Worm (Caenorhabditis elegans): ENCODE data around the gene letm-1.

Gene letm-1

DNA sequence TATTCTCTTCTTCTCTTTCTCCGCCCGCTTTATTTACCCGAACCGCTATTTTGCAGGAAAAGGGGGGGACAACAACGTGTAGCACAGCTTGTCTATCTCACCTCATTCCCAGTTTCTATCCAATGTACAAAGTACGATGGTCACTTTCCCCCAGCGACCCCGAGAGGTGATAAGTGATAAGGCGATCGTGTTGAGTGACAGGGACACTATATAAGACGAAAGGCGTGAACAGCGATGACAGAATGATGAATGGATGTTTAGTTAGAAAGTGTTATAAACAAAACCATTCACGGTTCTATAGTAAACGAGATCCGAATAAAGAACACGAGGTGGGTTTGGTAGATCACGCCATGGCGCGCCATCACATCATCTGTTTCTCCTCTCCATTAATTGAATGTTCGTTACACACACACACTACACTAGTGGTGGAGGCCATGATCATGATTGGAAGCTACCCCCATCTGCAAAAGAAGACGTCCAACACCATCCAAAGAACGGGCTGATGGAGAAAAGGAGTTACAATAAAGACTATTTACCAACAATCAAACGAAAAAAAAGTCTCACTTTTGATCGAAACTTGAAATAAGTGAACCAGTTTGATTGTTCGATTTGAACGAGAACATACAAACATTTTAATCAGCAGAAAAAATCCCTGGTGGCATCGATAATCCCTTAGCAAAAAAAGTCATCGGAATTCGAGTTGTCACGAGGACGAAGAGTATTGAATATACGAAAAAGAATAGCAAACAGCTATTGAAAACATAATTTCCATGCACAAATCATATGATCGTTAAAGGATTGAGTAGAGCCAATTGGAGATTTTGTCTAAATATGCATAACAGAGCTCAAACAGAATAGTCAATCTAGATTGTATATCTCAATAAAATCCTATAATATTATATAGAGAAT, 4.5 kb upstream of the letm-1 start:
- TF ChIP-seq mec-3 (tag; optimal IDR thresholded peaks at IDR 0.05; ENCODE audit: borderline replicate concordance): no peak
- no peak for TF ChIP-seq ahr-1 (tag; optimal IDR thresholded peaks at IDR 0.05)
- no peak for TF ChIP-seq ceh-24 (tag; optimal IDR thresholded peaks at IDR 0.05)
- peak; percentile 29 for TF ChIP-seq ref-2 (tag; optimal IDR thresholded peaks at IDR 0.05)
- TF ChIP-seq unc-55 (GFP tag; optimal IDR thresholded peaks at IDR 0.05): peak; percentile 57
- no peak for TF ChIP-seq hlh-6 (tag; optimal IDR thresholded peaks at IDR 0.05)
- TF ChIP-seq ceh-14 (tag; optimal IDR thresholded peaks at IDR 0.05): no peak
- no peak for TF ChIP-seq hlh-8 (tag; optimal IDR thresholded peaks at IDR 0.05)
- no peak for TF ChIP-seq hlh-13 (GFP tag; optimal IDR thresholded peaks at IDR 0.05)
- TF ChIP-seq unc-3 (GFP tag; conservative IDR thresholded peaks at IDR 0.05): no peak
- no peak for TF ChIP-seq unc-3 (tag; optimal IDR thresholded peaks at IDR 0.05)
- no peak for TF ChIP-seq unc-86 (tag; optimal IDR thresholded peaks at IDR 0.05)
- no peak for TF ChIP-seq odd-2 (tag; optimal IDR thresholded peaks at IDR 0.05)
- no peak for TF ChIP-seq gmeb-2 (tag; optimal IDR thresholded peaks at IDR 0.05)
- TF ChIP-seq ztf-16 (tag; optimal IDR thresholded peaks at IDR 0.05): no peak
- TF ChIP-seq C08G9.2 (tag; optimal IDR thresholded peaks at IDR 0.05): no peak
- no peak for TF ChIP-seq pat-9 (tag; optimal IDR thresholded peaks at IDR 0.05)
- TF ChIP-seq madf-2 (tag; optimal IDR thresholded peaks at IDR 0.05): no peak
- TF ChIP-seq ceh-22 (tag; optimal IDR thresholded peaks at IDR 0.05): no peak
- no peak for TF ChIP-seq lin-11 (tag; optimal IDR thresholded peaks at IDR 0.05)
- no peak for TF ChIP-seq K09A11.1 (tag; optimal IDR thresholded peaks at IDR 0.05; ENCODE audit: insufficient read depth)
- no peak for TF ChIP-seq ceh-45 (GFP tag; IDR thresholded peaks at IDR 0.05)
- peak; percentile 53 for TF ChIP-seq elt-2 (tag; optimal IDR thresholded peaks at IDR 0.05)
- no peak for TF ChIP-seq sox-2 (GFP tag; IDR thresholded peaks at IDR 0.05)
- TF ChIP-seq ceh-9 (tag; optimal IDR thresholded peaks at IDR 0.05): no peak

DNA sequence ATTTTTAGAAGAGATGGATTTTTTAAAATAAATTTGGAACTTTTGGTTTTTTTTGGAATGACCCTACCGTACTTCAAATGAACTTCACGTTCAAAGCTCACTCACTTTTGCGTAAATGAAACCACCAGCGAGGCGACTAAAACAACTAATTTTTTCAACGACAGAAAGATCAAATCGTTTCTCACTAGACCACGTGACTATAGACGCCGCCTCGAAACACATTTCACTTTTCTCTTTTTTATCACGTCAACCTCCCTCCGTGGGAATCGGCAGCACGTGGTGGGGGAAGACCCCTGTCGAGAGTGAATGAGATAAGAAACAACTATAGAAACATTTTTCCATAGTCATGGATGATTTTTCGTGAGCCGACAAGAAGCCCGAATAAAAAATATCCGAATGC, 3.8 kb upstream of the letm-1 start:
- TF ChIP-seq lim-6 (tag; optimal IDR thresholded peaks at IDR 0.05) (no peak), syd-9 (tag; optimal IDR thresholded peaks at IDR 0.05) (no peak), npax-4 (tag; optimal IDR thresholded peaks at IDR 0.05) (no peak), ceh-45 (GFP tag; IDR thresholded peaks at IDR 0.05) (no peak), ahr-1 (tag; optimal IDR thresholded peaks at IDR 0.05) (no peak), ceh-48 (tag; optimal IDR thresholded peaks at IDR 0.05) (no peak), unc-42 (tag; optimal IDR thresholded peaks at IDR 0.05) (no peak), odd-2 (tag; optimal IDR thresholded peaks at IDR 0.05) (no peak), pros-1 (tag; optimal IDR thresholded peaks at IDR 0.05) (no peak), C08G9.2 (tag; optimal IDR thresholded peaks at IDR 0.05) (no peak), pha-2 (tag; optimal IDR thresholded peaks at IDR 0.05) (no peak), fkh-6 (tag; optimal IDR thresholded peaks at IDR 0.05) (no peak), gmeb-2 (tag; optimal IDR thresholded peaks at IDR 0.05) (no peak), elt-2 (tag; optimal IDR thresholded peaks at IDR 0.05) (peak; percentile 57), ceh-24 (tag; optimal IDR thresholded peaks at IDR 0.05) (no peak), lin-11 (tag; optimal IDR thresholded peaks at IDR 0.05) (no peak), ceh-18 (tag; optimal IDR thresholded peaks at IDR 0.05) (peak; percentile 19), ztf-16 (tag; optimal IDR thresholded peaks at IDR 0.05) (no peak), ceh-34 (tag; optimal IDR thresholded peaks at IDR 0.05) (no peak), hlh-30 (tag; optimal IDR thresholded peaks at IDR 0.05; ENCODE audit: insufficient read depth) (peak; percentile 71), T23F11.4 (GFP tag; optimal IDR thresholded peaks at IDR 0.05) (no peak)

DNA sequence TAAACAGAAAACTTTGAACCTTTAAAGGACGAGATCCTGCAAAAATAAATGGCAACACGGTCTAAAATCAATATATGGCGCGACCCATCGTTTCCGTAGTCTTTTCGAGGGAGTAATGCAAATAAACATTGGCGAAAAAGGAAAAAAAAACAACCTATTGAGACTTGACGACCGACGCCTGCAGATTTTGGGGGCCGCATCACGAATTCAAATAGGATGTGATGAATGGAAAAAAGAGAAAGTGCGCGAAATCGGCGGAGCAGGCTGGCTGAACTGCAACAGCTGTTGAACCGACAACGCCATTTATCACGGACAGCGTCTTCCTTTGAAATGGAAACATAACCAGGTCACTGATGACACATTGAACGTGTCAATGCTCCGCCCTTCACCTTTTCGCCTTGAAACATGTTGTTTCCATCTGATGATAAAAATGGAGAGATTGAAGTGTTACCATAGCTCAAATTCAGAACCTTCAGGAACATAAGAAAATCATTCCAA, 3.2 kb upstream of the letm-1 start:
- TF ChIP-seq unc-55 (GFP tag; optimal IDR thresholded peaks at IDR 0.05) (peak; percentile 13), ztf-16 (tag; optimal IDR thresholded peaks at IDR 0.05) (no peak)

Data from whole organism, late embryonic.